Fruit fly (Drosophila melanogaster) whole organism, embryonic: ENCODE measurements around the gene Wdr33.
A peak's percentile ranks its signal among the peaks of the same experiment; 100 is the strongest.

Source experiments
- B-H2 ChIP-seq: fragments of 200-800 bp; sonication (Bioruptor generic); optimal IDR thresholded peaks from 2 replicates; lab custom pipeline; 2018; ENCODE audit warnings: missing biosample characterization, mild to moderate bottlenecking, missing genetic modification characterization
- BtbVII ChIP-seq: fragments of 200-800 bp; sonication (Bioruptor generic); optimal IDR thresholded peaks from 3 replicates; lab custom pipeline; 2017; ENCODE audit warnings: missing biosample characterization, mild to moderate bottlenecking, missing genetic modification characterization
- CG10209 ChIP-seq: fragments of 200-800 bp; sonication (Bioruptor generic); optimal IDR thresholded peaks from 3 replicates; lab custom pipeline; 2017; ENCODE audit warnings: missing biosample characterization, mild to moderate bottlenecking, missing genetic modification characterization, missing genetic modification reagents
- CG11560 ChIP-seq: fragments of 200-800 bp; sonication (Bioruptor generic); IDR thresholded peaks from 3 replicates; pipeline ENCODE4 v1.3.6; 2022; ENCODE audit warnings: missing biosample characterization, missing genetic modification characterization
- CG12299 ChIP-seq: fragments of 200-800 bp; sonication (Bioruptor generic); optimal IDR thresholded peaks from 2 replicates; lab custom pipeline; 2018; ENCODE audit warnings: missing biosample characterization, mild to moderate bottlenecking, missing genetic modification characterization
- CG12391 ChIP-seq: fragments of 200-800 bp; sonication (Bioruptor generic); optimal IDR thresholded peaks from 3 replicates; lab custom pipeline; 2018; ENCODE audit warnings: missing biosample characterization, mild to moderate bottlenecking, missing genetic modification characterization, moderate library complexity
- CG12769 ChIP-seq: fragments of 200-800 bp; sonication (Bioruptor generic); optimal IDR thresholded peaks from 2 replicates; lab custom pipeline; 2019; ENCODE audit warnings: missing biosample characterization, mild to moderate bottlenecking, missing genetic modification characterization, moderate library complexity
- CG13424 ChIP-seq: fragments of 200-800 bp; sonication (Bioruptor generic); optimal IDR thresholded peaks from 2 replicates; lab custom pipeline; 2019; ENCODE audit warnings: missing biosample characterization, mild to moderate bottlenecking, missing genetic modification characterization, moderate library complexity
- CG14441 ChIP-seq: fragments of 200-800 bp; sonication (Bioruptor generic); IDR thresholded peaks from 2 replicates; pipeline ENCODE4 v1.3.6; 2022; ENCODE audit warnings: missing biosample characterization, missing genetic modification characterization
- CG15479 ChIP-seq: fragments of 200-800 bp; sonication (Bioruptor generic); optimal IDR thresholded peaks from 3 replicates; lab custom pipeline; 2019; ENCODE audit warnings: missing biosample characterization, mild to moderate bottlenecking, missing genetic modification characterization, moderate library complexity
- CG15514 ChIP-seq: fragments of 200-800 bp; sonication (Bioruptor generic); optimal IDR thresholded peaks from 3 replicates; lab custom pipeline; 2017; ENCODE audit warnings: missing biosample characterization, missing genetic modification characterization, mild to moderate bottlenecking, moderate library complexity, missing genetic modification reagents
- CG2116 ChIP-seq: fragments of 200-800 bp; sonication (Bioruptor generic); optimal IDR thresholded peaks from 3 replicates; lab custom pipeline; 2018; ENCODE audit warnings: missing biosample characterization, mild to moderate bottlenecking, missing genetic modification characterization
- CG34224 ChIP-seq: fragments of 200-800 bp; sonication (Bioruptor generic); IDR thresholded peaks from 3 replicates; pipeline ENCODE4 v1.3.6; 2022; ENCODE audit warnings: missing biosample characterization, missing genetic modification characterization; ENCODE audit not compliant: partially characterized antibody
- CG4282 ChIP-seq: fragments of 200-800 bp; sonication (Bioruptor generic); optimal IDR thresholded peaks from 2 replicates; lab custom pipeline; 2016; ENCODE audit warnings: missing biosample characterization, missing genetic modification characterization
- CG6654 ChIP-seq: fragments of 200-800 bp; sonication (Bioruptor generic); optimal IDR thresholded peaks from 2 replicates; lab custom pipeline; 2017; ENCODE audit warnings: missing biosample characterization, mild to moderate bottlenecking, missing genetic modification characterization
- CG7745 ChIP-seq: fragments of 200-800 bp; sonication (Bioruptor generic); optimal IDR thresholded peaks from 2 replicates; lab custom pipeline; 2018; ENCODE audit warnings: missing biosample characterization, mild to moderate bottlenecking, missing genetic modification characterization, moderate library complexity
- CG8290 ChIP-seq, 3 experiments: fragments of 200-800 bp; sonication (Bioruptor generic); optimal IDR thresholded peaks; 2 replicates each; lab custom pipeline; 2016 to 2019; ENCODE audit warnings: missing biosample characterization in 3 of 3, missing genetic modification characterization in 3 of 3, mild to moderate bottlenecking in 2 of 3, moderate library complexity in 1 of 3
- CG9609 ChIP-seq: fragments of 200-800 bp; sonication (Bioruptor generic); optimal IDR thresholded peaks from 3 replicates; lab custom pipeline; 2016; ENCODE audit warnings: missing biosample characterization, missing genetic modification characterization
- CTCF ChIP-seq: fragments of 200-800 bp; sonication (Bioruptor generic); optimal IDR thresholded peaks from 2 replicates; lab custom pipeline; 2017; ENCODE audit warnings: missing biosample characterization, mild to moderate bottlenecking, missing genetic modification characterization, moderate library complexity
- D19A ChIP-seq: fragments of 200-800 bp; optimal IDR thresholded peaks from 3 replicates; lab custom pipeline; 2019; ENCODE audit warnings: missing biosample characterization, mild to moderate bottlenecking, missing genetic modification characterization, moderate library complexity
- Dp ChIP-seq: fragments of 200-800 bp; sonication (Bioruptor generic); optimal IDR thresholded peaks from 2 replicates; lab custom pipeline; 2018; ENCODE audit warnings: missing biosample characterization, mild to moderate bottlenecking, missing genetic modification characterization, moderate library complexity
- Eip74EF ChIP-seq, 2 experiments: fragments of 200-800 bp in 1 of 2; fragments of >200 bp in 1 of 2; sonication (Bioruptor generic) in 1 of 2; optimal IDR thresholded peaks; 2 replicates each; lab custom pipeline; 2017 to 2019; ENCODE audit warnings: missing biosample characterization in 2 of 2, missing genetic modification characterization in 2 of 2, mild to moderate bottlenecking in 1 of 2, moderate library complexity in 1 of 2
- Ets65A ChIP-seq: fragments of 200-800 bp; sonication (Bioruptor generic); peaks from one replicate; lab custom pipeline; 2016; ENCODE audit warnings: missing biosample characterization, missing genetic modification characterization
- Hr51 ChIP-seq, 2 experiments: fragments of 200-800 bp; sonication (Bioruptor generic); optimal IDR thresholded peaks; 2 replicates in 1 of 2; 3 replicates in 1 of 2; lab custom pipeline; 2016 to 2018; ENCODE audit warnings: missing biosample characterization in 2 of 2, missing genetic modification characterization in 2 of 2, mild to moderate bottlenecking in 1 of 2, moderate library complexity in 1 of 2
- Hsf ChIP-seq: fragments of 200-800 bp; sonication (Bioruptor generic); optimal IDR thresholded peaks from 3 replicates; lab custom pipeline; 2016; ENCODE audit warnings: missing biosample characterization, missing genetic modification characterization
- Nf-YC ChIP-seq: fragments of 200-800 bp; optimal IDR thresholded peaks from 3 replicates; lab custom pipeline; 2019; ENCODE audit warnings: missing biosample characterization, mild to moderate bottlenecking, missing genetic modification characterization, moderate library complexity
- Ptx1 ChIP-seq: fragments of 200-800 bp; sonication (Bioruptor generic); IDR thresholded peaks from 2 replicates; pipeline ENCODE4 v1.3.6; 2022; ENCODE audit warnings: missing biosample characterization, missing genetic modification characterization
- Sox102F ChIP-seq: fragments of 200-800 bp; sonication (Bioruptor generic); optimal IDR thresholded peaks from 2 replicates; lab custom pipeline; 2018; ENCODE audit warnings: missing biosample characterization, mild to moderate bottlenecking, missing genetic modification characterization, moderate library complexity
- Spps ChIP-seq: fragments of 200-800 bp; sonication (Bioruptor generic); optimal IDR thresholded peaks from 2 replicates; lab custom pipeline; 2018; ENCODE audit warnings: missing biosample characterization, mild to moderate bottlenecking, missing genetic modification characterization
- TFAM ChIP-seq: fragments of 200-800 bp; sonication (Bioruptor generic); optimal IDR thresholded peaks from 2 replicates; lab custom pipeline; 2017; ENCODE audit warnings: missing biosample characterization, missing genetic modification characterization, inconsistent platforms
- cg ChIP-seq: fragments of 200-800 bp; sonication (Bioruptor generic); optimal IDR thresholded peaks from 3 replicates; lab custom pipeline; 2019; ENCODE audit warnings: missing biosample characterization, mild to moderate bottlenecking, missing genetic modification characterization, moderate library complexity
- chn ChIP-seq: fragments of 200-800 bp; sonication (Bioruptor generic); optimal IDR thresholded peaks from 2 replicates; lab custom pipeline; 2016; ENCODE audit warnings: missing biosample characterization, missing genetic modification characterization
- crc ChIP-seq: fragments of 200-800 bp; sonication (Bioruptor generic); optimal IDR thresholded peaks from 2 replicates; lab custom pipeline; 2016; ENCODE audit warnings: missing biosample characterization, missing genetic modification characterization
- dmrt11E ChIP-seq: fragments of 200-800 bp; sonication (Bioruptor generic); optimal IDR thresholded peaks from 3 replicates; lab custom pipeline; 2018; ENCODE audit warnings: missing biosample characterization, mild to moderate bottlenecking, missing genetic modification characterization, moderate library complexity
- emc ChIP-seq: fragments of 200-800 bp; sonication (Bioruptor generic); optimal IDR thresholded peaks from 2 replicates; lab custom pipeline; 2016; ENCODE audit warnings: missing biosample characterization, missing genetic modification characterization
- gsb-n ChIP-seq: fragments of 200-800 bp; sonication (Bioruptor generic); optimal IDR thresholded peaks from 3 replicates; lab custom pipeline; 2018; ENCODE audit warnings: missing biosample characterization, mild to moderate bottlenecking, missing genetic modification characterization
- insv ChIP-seq, 2 experiments: fragments of 200-800 bp; sonication (Bioruptor generic); optimal IDR thresholded peaks; 3 replicates each; lab custom pipeline; 2016 to 2018; ENCODE audit warnings: missing biosample characterization in 2 of 2, missing genetic modification characterization in 2 of 2
- mam ChIP-seq: fragments of 200-800 bp; sonication (Bioruptor generic); optimal IDR thresholded peaks from 3 replicates; lab custom pipeline; 2016; ENCODE audit warnings: missing biosample characterization, missing genetic modification characterization
- nmo ChIP-seq: fragments of 200-800 bp; sonication (Bioruptor generic); optimal IDR thresholded peaks from 2 replicates; lab custom pipeline; 2018; ENCODE audit warnings: missing biosample characterization, mild to moderate bottlenecking, missing genetic modification characterization, moderate library complexity
- pho ChIP-seq: fragments of 200-800 bp; sonication (Bioruptor generic); optimal IDR thresholded peaks from 2 replicates; lab custom pipeline; 2016; ENCODE audit warnings: missing biosample characterization, missing genetic modification characterization
- rib ChIP-seq: fragments of 200-800 bp; sonication (Bioruptor generic); IDR thresholded peaks from 2 replicates; pipeline ENCODE4 v1.3.6; 2022; ENCODE audit warnings: missing biosample characterization, missing genetic modification characterization
- sens ChIP-seq: fragments of 200-800 bp; sonication (Bioruptor generic); peaks from one replicate; lab custom pipeline; 2016; ENCODE audit warnings: missing biosample characterization, missing genetic modification characterization
- tin ChIP-seq: fragments of 200-800 bp; sonication (Bioruptor generic); optimal IDR thresholded peaks from 3 replicates; lab custom pipeline; 2016; ENCODE audit warnings: missing biosample characterization, missing genetic modification characterization
- ttk ChIP-seq: fragments of 200-800 bp; sonication (Bioruptor generic); IDR thresholded peaks from 2 replicates; pipeline ENCODE4 v2.1.2; 2022; ENCODE audit warnings: missing biosample characterization, missing genetic modification characterization
- vvl ChIP-seq: fragments of 200-800 bp; sonication (Bioruptor generic); IDR thresholded peaks from 2 replicates; pipeline ENCODE4 v1.3.6; 2022; ENCODE audit warnings: missing biosample characterization, missing genetic modification characterization
- z ChIP-seq: fragments of 200-800 bp; sonication (Bioruptor generic); IDR thresholded peaks from 3 replicates; pipeline ENCODE4 v1.3.6; 2022; ENCODE audit warnings: missing biosample characterization, missing genetic modification characterization

Gene Wdr33

dm6 chr3R:5684550-5685118 lies 24.2 kb downstream of the Wdr33 start:
- peak; percentile 55 for TF ChIP-seq sens (GFP tag; lab: Kevin White, UChicago)
- TF ChIP-seq CG6654 (GFP tag; lab: Kevin White, UChicago), result no peak
- no peak for TF ChIP-seq tin
- TF ChIP-seq insv (GFP tag; optimal IDR thresholded peaks at IDR 0.05; lab: Kevin White, UChicago), result peak in 1 of 2 experiments; percentile 25
- no peak for TF ChIP-seq CG4282 (GFP tag; lab: Kevin White, UChicago)
- TF ChIP-seq cg (GFP tag; lab: Kevin White, UChicago), result peak; percentile 85
- peak; percentile 30; the same call in 1 of the 2 replicates for TF ChIP-seq rib (GFP tag; lab: Robert Waterston, UW)
- TF ChIP-seq CG15479 (GFP tag; lab: Kevin White, UChicago), result peak; percentile 76
- peak; percentile 79 for TF ChIP-seq CTCF (GFP tag; lab: Kevin White, UChicago)
- peak; percentile 48 for TF ChIP-seq Ets65A (GFP tag; lab: Kevin White, UChicago)
- TF ChIP-seq vvl, result peak; percentile 8; the same call in 1 of the 2 replicates
- 0 out of 3 replicates have a peak, but pooled peaks have one; percentile 33 for TF ChIP-seq CG34224 (GFP tag; lab: Robert Waterston, UW)

dm6 chr3R:5685269-5686048 lies 25.0 kb downstream of the Wdr33 start, which contains the start of the genes Rab23 and plx:
Gene Rab23 (minus strand): TSS chr3R:5685434.
Gene plx (plus strand): TSS chr3R:5685855.
- no peak for TF ChIP-seq BtbVII (GFP tag; lab: Kevin White, UChicago)
- no peak for TF ChIP-seq CG10209 (GFP tag; lab: Kevin White, UChicago)
- no peak for TF ChIP-seq ttk
- TF ChIP-seq CG12769 (tag; lab: Kevin White, UChicago), result peak; percentile 2
- peak; percentile 60 for TF ChIP-seq CG2116 (GFP tag; lab: Kevin White, UChicago)
- no peak for TF ChIP-seq gsb-n
- no peak; the same call in 2 of the 3 replicates for TF ChIP-seq CG34224 (GFP tag; lab: Robert Waterston, UW)
- no peak for TF ChIP-seq emc (GFP tag; lab: Kevin White, UChicago)
- no peak for TF ChIP-seq CG13424 (tag; lab: Kevin White, UChicago)
- TF ChIP-seq CG8290 (GFP tag; optimal IDR thresholded peaks at IDR 0.05; lab: Kevin White, UChicago), result no peak
- TF ChIP-seq CG8290 (tag; optimal IDR thresholded peaks at IDR 0.05; lab: Kevin White, UChicago), result peak in 1 of 2 experiments; percentile 56
- TF ChIP-seq CG12299, result peak; percentile 18
- TF ChIP-seq Dp, result peak; percentile 99
- TF ChIP-seq CG9609 (GFP tag; lab: Kevin White, UChicago), result no peak
- TF ChIP-seq chn, result peak; percentile 32
- no peak for TF ChIP-seq crc
- no peak for TF ChIP-seq TFAM
- TF ChIP-seq nmo (GFP tag; lab: Kevin White, UChicago), result peak; percentile 34
- TF ChIP-seq B-H2 (GFP tag; lab: Kevin White, UChicago), result peak; percentile 44
- TF ChIP-seq Hr51 (GFP tag; optimal IDR thresholded peaks at IDR 0.05; lab: Kevin White, UChicago), result peak in 1 of 2 experiments; percentile 0
- peak in 1 of 2 experiments; percentile 20 for TF ChIP-seq Eip74EF (GFP tag; optimal IDR thresholded peaks at IDR 0.05; lab: Kevin White, UChicago)
- no peak for TF ChIP-seq CG7745
- TF ChIP-seq z (GFP tag; lab: Robert Waterston, UW), result no peak
- no peak for TF ChIP-seq CG14441 (GFP tag; lab: Robert Waterston, UW)
- peak; percentile 23 for TF ChIP-seq Nf-YC
- TF ChIP-seq D19A, result no peak
- TF ChIP-seq mam (GFP tag; lab: Kevin White, UChicago), result peak; percentile 37
- TF ChIP-seq Sox102F (GFP tag; lab: Kevin White, UChicago), result no peak
- peak; percentile 8 for TF ChIP-seq dmrt11E (tag; lab: Kevin White, UChicago)
- TF ChIP-seq Ptx1 (GFP tag; lab: Robert Waterston, UW), result peak; percentile 26; the same call in 1 of the 2 replicates
- TF ChIP-seq pho, result no peak
- TF ChIP-seq CG15514 (GFP tag; lab: Kevin White, UChicago), result peak; percentile 62
- TF ChIP-seq Hsf (GFP tag; lab: Kevin White, UChicago), result peak; percentile 32
- no peak for TF ChIP-seq CG11560 (tag; lab: Robert Waterston, UW)
- peak; percentile 40 for TF ChIP-seq CG12391
- TF ChIP-seq Spps (tag; lab: Kevin White, UChicago), result no peak
